Worm (Caenorhabditis elegans) whole organism, L4/young adult: ENCODE results near the gene F55C9.6.

Experiments
- W03F9.2 ChIP-seq: fragments of 150-350 bp; optimal IDR thresholded peaks from 2 replicates; lab custom pipeline; 2014; ENCODE audit warnings: missing biosample characterization, missing genetic modification characterization
- dao-5 ChIP-seq: sonication (generic microtip); optimal IDR thresholded peaks from 2 replicates; lab custom pipeline; 2016; ENCODE audit warnings: missing genotype, missing genetic modification characterization, moderate library complexity, missing compliant biosample characterization
- him-1 ChIP-seq: sonication (generic microtip); optimal IDR thresholded peaks from 2 replicates; lab custom pipeline; 2016; ENCODE audit warnings: missing genotype, missing genetic modification reagents, missing genetic modification characterization, missing compliant biosample characterization

DNA sequence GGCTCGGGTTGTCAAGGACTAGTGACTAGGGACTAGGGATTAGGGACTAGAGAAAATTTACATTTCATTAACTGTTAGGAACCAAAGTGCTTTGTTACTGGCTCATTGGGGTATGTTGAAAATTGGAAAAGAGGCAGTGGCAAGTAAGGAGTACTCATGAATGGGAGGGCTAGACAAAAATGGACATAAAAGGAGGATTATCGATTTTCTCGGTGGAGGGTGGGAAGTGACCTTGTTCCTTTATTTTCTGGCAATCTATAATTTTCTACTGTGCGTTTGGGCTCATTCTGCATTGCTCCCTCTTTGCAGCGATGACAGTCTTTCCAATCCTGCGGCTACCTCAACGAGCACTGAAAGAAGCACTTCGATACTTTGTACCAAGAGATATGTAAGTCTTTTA is 887 bp upstream of the F55C9.6 start, which contains the start of gene fbxb-60:
- TF ChIP-seq dao-5 (tag; lab: Kevin White, UChicago) (no peak), him-1 (no peak), W03F9.2 (no peak)
